Fruit fly (Drosophila melanogaster): ENCODE data around the gene ND-13B.

Gene ND-13B

dm6 chr3L:10669592-10670400 is 24.1 kb downstream of the ND-13B start:
- TF ChIP-seq EcR (GFP tag; optimal IDR thresholded peaks at IDR 0.05) (no peak), usp (GFP tag; optimal IDR thresholded peaks at IDR 0.05) (no peak), pan (optimal IDR thresholded peaks at IDR 0.05) (no peak), Dll (optimal IDR thresholded peaks at IDR 0.05) (no peak), psq (optimal IDR thresholded peaks at IDR 0.05) (no peak)

dm6 chr3L:10667341-10667740 is 26.6 kb downstream of the ND-13B start:
- no peak for TF ChIP-seq CG8478 (optimal IDR thresholded peaks at IDR 0.05)
- no peak for TF ChIP-seq pan (optimal IDR thresholded peaks at IDR 0.05)
- TF ChIP-seq usp (GFP tag; optimal IDR thresholded peaks at IDR 0.05) = no peak
- TF ChIP-seq psq (optimal IDR thresholded peaks at IDR 0.05) = no peak
- TF ChIP-seq EcR (GFP tag; optimal IDR thresholded peaks at IDR 0.05) = no peak
- TF ChIP-seq Dll (optimal IDR thresholded peaks at IDR 0.05) = no peak

- TF ChIP-seq Dll (optimal IDR thresholded peaks at IDR 0.05) (peak; percentile 56), pan (optimal IDR thresholded peaks at IDR 0.05) (no peak)
Observed at dm6 chr3L:10666511-10667003, 27.4 kb downstream of the ND-13B start.

- TF ChIP-seq EcR (GFP tag; optimal IDR thresholded peaks at IDR 0.05) (no peak), psq (optimal IDR thresholded peaks at IDR 0.05) (no peak), CG8478 (optimal IDR thresholded peaks at IDR 0.05) (no peak), pan (optimal IDR thresholded peaks at IDR 0.05) (no peak), Dll (optimal IDR thresholded peaks at IDR 0.05) (no peak)
Observed at dm6 chr3L:10665433-10666150, 28.3 kb downstream of the ND-13B start.

- no peak for TF ChIP-seq pan (optimal IDR thresholded peaks at IDR 0.05)
- no peak for TF ChIP-seq psq (optimal IDR thresholded peaks at IDR 0.05)
- no peak for TF ChIP-seq CG8478 (optimal IDR thresholded peaks at IDR 0.05)
- no peak for TF ChIP-seq EcR (GFP tag; optimal IDR thresholded peaks at IDR 0.05)
- no peak for TF ChIP-seq Dll (optimal IDR thresholded peaks at IDR 0.05)
- TF ChIP-seq usp (GFP tag; optimal IDR thresholded peaks at IDR 0.05) = no peak
Observed at dm6 chr3L:10664511-10665062, 29.3 kb downstream of the ND-13B start, which contains the start of gene simj. TSS of gene simj (plus strand) at chr3L:10664739.

dm6 chr3L:10663190-10663763 is 30.6 kb downstream of the ND-13B start, which contains the start of gene Adi1:
TSS of gene Adi1 (plus strand) at chr3L:10663376.
- TF ChIP-seq pan (optimal IDR thresholded peaks at IDR 0.05) (no peak), EcR (GFP tag; optimal IDR thresholded peaks at IDR 0.05) (no peak), psq (optimal IDR thresholded peaks at IDR 0.05) (no peak), Dll (optimal IDR thresholded peaks at IDR 0.05) (no peak), CG8478 (optimal IDR thresholded peaks at IDR 0.05) (no peak), usp (GFP tag; optimal IDR thresholded peaks at IDR 0.05) (no peak)

dm6 chr3L:10660744-10661589 is 32.9 kb downstream of the ND-13B start, which contains the start of the genes CG32066 and CG8003:
TSS of gene CG32066 (minus strand) at chr3L:10661013.
TSS of gene CG8003 (plus strand) at chr3L:10661475.
- TF ChIP-seq pan (optimal IDR thresholded peaks at IDR 0.05) = no peak
- no peak for TF ChIP-seq psq (optimal IDR thresholded peaks at IDR 0.05)
- TF ChIP-seq usp (GFP tag; optimal IDR thresholded peaks at IDR 0.05) = no peak
- no peak for TF ChIP-seq CG8478 (optimal IDR thresholded peaks at IDR 0.05)
- no peak for TF ChIP-seq EcR (GFP tag; optimal IDR thresholded peaks at IDR 0.05)
- no peak for TF ChIP-seq Dll (optimal IDR thresholded peaks at IDR 0.05)

- no peak for TF ChIP-seq psq (optimal IDR thresholded peaks at IDR 0.05)
- no peak for TF ChIP-seq EcR (GFP tag; optimal IDR thresholded peaks at IDR 0.05)
- no peak for TF ChIP-seq Dll (optimal IDR thresholded peaks at IDR 0.05)
- TF ChIP-seq pan (optimal IDR thresholded peaks at IDR 0.05) = no peak
- TF ChIP-seq CG8478 (optimal IDR thresholded peaks at IDR 0.05) = no peak
- TF ChIP-seq usp (GFP tag; optimal IDR thresholded peaks at IDR 0.05) = no peak
Observed at dm6 chr3L:10659993-10660743, 33.7 kb downstream of the ND-13B start.

dm6 chr3L:10659524-10659923 is 34.4 kb downstream of the ND-13B start:
- TF ChIP-seq CG8478 (optimal IDR thresholded peaks at IDR 0.05) (no peak), pan (optimal IDR thresholded peaks at IDR 0.05) (no peak), EcR (GFP tag; optimal IDR thresholded peaks at IDR 0.05) (no peak), Dll (optimal IDR thresholded peaks at IDR 0.05) (no peak), usp (GFP tag; optimal IDR thresholded peaks at IDR 0.05) (no peak), psq (optimal IDR thresholded peaks at IDR 0.05) (no peak)

dm6 chr3L:10658362-10659127 is 35.4 kb downstream of the ND-13B start:
- TF ChIP-seq Dll (optimal IDR thresholded peaks at IDR 0.05) (no peak), psq (optimal IDR thresholded peaks at IDR 0.05) (no peak), EcR (GFP tag; optimal IDR thresholded peaks at IDR 0.05) (no peak), usp (GFP tag; optimal IDR thresholded peaks at IDR 0.05) (no peak), CG8478 (optimal IDR thresholded peaks at IDR 0.05) (no peak), pan (optimal IDR thresholded peaks at IDR 0.05) (no peak)
